Fruit fly (Drosophila melanogaster) whole organism, embryonic: ENCODE results near the gene Cypl.

Experiments used
- BtbVII ChIP-seq: fragments of 200-800 bp; sonication (Bioruptor generic); optimal IDR thresholded peaks from 3 replicates; lab custom pipeline; 2017; ENCODE audit warnings: missing biosample characterization, mild to moderate bottlenecking, missing genetic modification characterization
- CG10321 ChIP-seq: fragments of 200-800 bp; sonication (Bioruptor generic); IDR thresholded peaks from 2 replicates; pipeline ENCODE4 v1.3.6; 2022; ENCODE audit warnings: missing biosample characterization, missing genetic modification characterization
- CG11398 ChIP-seq: fragments of 200-800 bp; sonication (Bioruptor generic); optimal IDR thresholded peaks from 2 replicates; lab custom pipeline; 2016; ENCODE audit warnings: missing biosample characterization, missing genetic modification characterization
- CG14014 ChIP-seq: fragments of 200-800 bp; sonication (Bioruptor generic); IDR thresholded peaks from 2 replicates; pipeline ENCODE4 v1.3.6; 2022; ENCODE audit warnings: missing biosample characterization, missing genetic modification characterization
- CG1529 ChIP-seq: fragments of 200-800 bp; sonication (Bioruptor generic); optimal IDR thresholded peaks from 3 replicates; lab custom pipeline; 2018; ENCODE audit warnings: missing biosample characterization, missing genetic modification characterization
- CG16779 ChIP-seq: fragments of 200-800 bp; sonication (Bioruptor generic); IDR thresholded peaks from 2 replicates; pipeline ENCODE4 v1.3.6; 2022; ENCODE audit warnings: missing biosample characterization, missing genetic modification characterization
- CG16813 ChIP-seq: fragments of 200-800 bp; sonication (Bioruptor generic); IDR thresholded peaks from 3 replicates; pipeline ENCODE4 v1.3.6; 2022; ENCODE audit warnings: missing biosample characterization, missing genetic modification characterization; ENCODE audit not compliant: partially characterized antibody
- CG18764 ChIP-seq: fragments of 200-800 bp; sonication (Bioruptor generic); optimal IDR thresholded peaks from 3 replicates; lab custom pipeline; 2016; ENCODE audit warnings: missing biosample characterization, missing genetic modification characterization
- CG30020 ChIP-seq: fragments of 200-800 bp; optimal IDR thresholded peaks from 2 replicates; lab custom pipeline; 2019; ENCODE audit warnings: missing biosample characterization, mild to moderate bottlenecking, missing genetic modification characterization, moderate library complexity
- CG3065 ChIP-seq: fragments of 200-800 bp; sonication (Bioruptor generic); optimal IDR thresholded peaks from 2 replicates; lab custom pipeline; 2016; ENCODE audit warnings: missing biosample characterization, missing genetic modification characterization
- CG6272 ChIP-seq: fragments of 200-800 bp; sonication (Bioruptor generic); IDR thresholded peaks from 2 replicates; pipeline ENCODE4 v1.3.6; 2022; ENCODE audit warnings: missing biosample characterization, missing genetic modification characterization
- CG7928 ChIP-seq: fragments of 200-800 bp; sonication (Bioruptor generic); optimal IDR thresholded peaks from 2 replicates; lab custom pipeline; 2017; ENCODE audit warnings: missing biosample characterization, mild to moderate bottlenecking, missing genetic modification characterization
- D ChIP-seq, 2 experiments: fragments of 200-800 bp in 1 of 2; fragments of >200 bp in 1 of 2; sonication (Bioruptor generic) in 1 of 2; optimal IDR thresholded peaks; 2 replicates in 1 of 2; 3 replicates in 1 of 2; lab custom pipeline; 2017; ENCODE audit warnings: mild to moderate bottlenecking in 1 of 2, missing biosample characterization in 1 of 2, missing genetic modification characterization in 1 of 2, missing genetic modification reagents in 1 of 2
- ERR ChIP-seq: fragments of 200-800 bp; sonication (Bioruptor generic); optimal IDR thresholded peaks from 2 replicates; lab custom pipeline; 2016; ENCODE audit warnings: missing biosample characterization, missing genetic modification characterization
- Elba2 ChIP-seq: fragments of 200-800 bp; sonication (Bioruptor generic); optimal IDR thresholded peaks from 3 replicates; lab custom pipeline; 2016; ENCODE audit warnings: missing biosample characterization, missing genetic modification characterization
- Fer2 ChIP-seq: fragments of 200-800 bp; sonication (Bioruptor generic); optimal IDR thresholded peaks from 2 replicates; lab custom pipeline; 2018; ENCODE audit warnings: missing biosample characterization, mild to moderate bottlenecking, missing genetic modification characterization, moderate library complexity
- HLH3B ChIP-seq: fragments of 200-800 bp; sonication (Bioruptor generic); IDR thresholded peaks from 2 replicates; pipeline ENCODE4 v1.3.6; 2022; ENCODE audit warnings: missing biosample characterization, missing genetic modification characterization
- Hr3 ChIP-seq: fragments of 200-800 bp; sonication (Bioruptor generic); optimal IDR thresholded peaks from 3 replicates; lab custom pipeline; 2016; ENCODE audit warnings: missing biosample characterization, missing genetic modification characterization
- Lpt ChIP-seq: fragments of >200 bp; optimal IDR thresholded peaks from 2 replicates; lab custom pipeline; 2018; ENCODE audit warnings: missing biosample characterization, missing genetic modification characterization
- MTF-1 ChIP-seq: fragments of 200-800 bp; sonication (Bioruptor generic); optimal IDR thresholded peaks from 2 replicates; lab custom pipeline; 2018; ENCODE audit warnings: missing biosample characterization, mild to moderate bottlenecking, missing genetic modification characterization, borderline replicate concordance
- NC2α ChIP-seq: fragments of 200-800 bp; sonication (Bioruptor generic); optimal IDR thresholded peaks from 2 replicates; lab custom pipeline; 2016; ENCODE audit warnings: missing biosample characterization, missing genetic modification characterization
- NfI ChIP-seq: fragments of 200-800 bp; sonication (Bioruptor generic); optimal IDR thresholded peaks from 3 replicates; lab custom pipeline; 2018; ENCODE audit warnings: missing biosample characterization, mild to moderate bottlenecking, missing genetic modification characterization, moderate library complexity
- Pdp1 ChIP-seq, 2 experiments: fragments of 200-800 bp; sonication (Bioruptor generic); optimal IDR thresholded peaks; 3 replicates each; lab custom pipeline; 2016; ENCODE audit warnings: missing biosample characterization in 2 of 2, missing genetic modification characterization in 2 of 2, mild to moderate bottlenecking in 1 of 2, moderate library complexity in 1 of 2
- bowl ChIP-seq: fragments of 200-800 bp; sonication (Bioruptor generic); IDR thresholded peaks from 2 replicates; pipeline ENCODE4 v1.3.6; 2022; ENCODE audit warnings: missing biosample characterization, missing genetic modification characterization
- br ChIP-seq: fragments of >200 bp; optimal IDR thresholded peaks from 2 replicates; lab custom pipeline; 2017
- dpn ChIP-seq, 2 experiments: fragments of 200-800 bp; sonication (Bioruptor generic); optimal IDR thresholded peaks; 3 replicates each; lab custom pipeline; 2016; ENCODE audit warnings: missing biosample characterization in 2 of 2, missing genetic modification characterization in 2 of 2
- ewg ChIP-seq: fragments of 200-800 bp; sonication (Bioruptor generic); optimal IDR thresholded peaks from 3 replicates; lab custom pipeline; 2017; ENCODE audit warnings: mild to moderate bottlenecking, missing biosample characterization, missing genetic modification reagents, missing genetic modification characterization
- exex ChIP-seq: fragments of 200-800 bp; sonication (Bioruptor generic); optimal IDR thresholded peaks from 4 replicates; lab custom pipeline; 2018; ENCODE audit warnings: missing biosample characterization, mild to moderate bottlenecking, missing genetic modification characterization, moderate library complexity
- gsb-n ChIP-seq: fragments of 200-800 bp; sonication (Bioruptor generic); optimal IDR thresholded peaks from 3 replicates; lab custom pipeline; 2018; ENCODE audit warnings: missing biosample characterization, mild to moderate bottlenecking, missing genetic modification characterization
- insv ChIP-seq, 2 experiments: fragments of 200-800 bp; sonication (Bioruptor generic); optimal IDR thresholded peaks; 3 replicates each; lab custom pipeline; 2016 to 2018; ENCODE audit warnings: missing biosample characterization in 2 of 2, missing genetic modification characterization in 2 of 2
- jing ChIP-seq: fragments of 200-800 bp; sonication (Bioruptor generic); optimal IDR thresholded peaks from 2 replicates; lab custom pipeline; 2018; ENCODE audit warnings: missing biosample characterization, mild to moderate bottlenecking, missing genetic modification characterization
- ken ChIP-seq: fragments of 200-800 bp; sonication (Bioruptor generic); IDR thresholded peaks from 3 replicates; pipeline ENCODE4 v1.3.6; 2022; ENCODE audit warnings: missing biosample characterization, missing genetic modification characterization
- nerfin-2 ChIP-seq: fragments of 200-800 bp; sonication (Bioruptor generic); IDR thresholded peaks from 2 replicates; pipeline ENCODE4 v1.3.6; 2022; ENCODE audit warnings: missing biosample characterization, missing genetic modification characterization; ENCODE audit not compliant: partially characterized antibody
- oc ChIP-seq: fragments of 200-800 bp; sonication (Bioruptor generic); optimal IDR thresholded peaks from 2 replicates; lab custom pipeline; 2018; ENCODE audit warnings: missing biosample characterization, mild to moderate bottlenecking, missing genetic modification characterization, moderate library complexity
- slp2 ChIP-seq: fragments of 200-800 bp; sonication (Bioruptor generic); optimal IDR thresholded peaks from 2 replicates; lab custom pipeline; 2016; ENCODE audit warnings: missing biosample characterization, missing genetic modification characterization
- tap ChIP-seq: fragments of 200-800 bp; optimal IDR thresholded peaks from 3 replicates; lab custom pipeline; 2019; ENCODE audit warnings: missing biosample characterization, mild to moderate bottlenecking, missing genetic modification characterization, moderate library complexity
- toy ChIP-seq: fragments of 200-800 bp; sonication (Bioruptor generic); IDR thresholded peaks from 2 replicates; pipeline ENCODE4 v1.3.6; 2022; ENCODE audit warnings: missing biosample characterization, missing genetic modification characterization
- vnd ChIP-seq: fragments of 200-800 bp; sonication (Bioruptor generic); IDR thresholded peaks from 3 replicates; pipeline ENCODE4 v1.3.6; 2022; ENCODE audit warnings: missing biosample characterization, missing genetic modification characterization; ENCODE audit not compliant: partially characterized antibody

The Cypl gene

DNA sequence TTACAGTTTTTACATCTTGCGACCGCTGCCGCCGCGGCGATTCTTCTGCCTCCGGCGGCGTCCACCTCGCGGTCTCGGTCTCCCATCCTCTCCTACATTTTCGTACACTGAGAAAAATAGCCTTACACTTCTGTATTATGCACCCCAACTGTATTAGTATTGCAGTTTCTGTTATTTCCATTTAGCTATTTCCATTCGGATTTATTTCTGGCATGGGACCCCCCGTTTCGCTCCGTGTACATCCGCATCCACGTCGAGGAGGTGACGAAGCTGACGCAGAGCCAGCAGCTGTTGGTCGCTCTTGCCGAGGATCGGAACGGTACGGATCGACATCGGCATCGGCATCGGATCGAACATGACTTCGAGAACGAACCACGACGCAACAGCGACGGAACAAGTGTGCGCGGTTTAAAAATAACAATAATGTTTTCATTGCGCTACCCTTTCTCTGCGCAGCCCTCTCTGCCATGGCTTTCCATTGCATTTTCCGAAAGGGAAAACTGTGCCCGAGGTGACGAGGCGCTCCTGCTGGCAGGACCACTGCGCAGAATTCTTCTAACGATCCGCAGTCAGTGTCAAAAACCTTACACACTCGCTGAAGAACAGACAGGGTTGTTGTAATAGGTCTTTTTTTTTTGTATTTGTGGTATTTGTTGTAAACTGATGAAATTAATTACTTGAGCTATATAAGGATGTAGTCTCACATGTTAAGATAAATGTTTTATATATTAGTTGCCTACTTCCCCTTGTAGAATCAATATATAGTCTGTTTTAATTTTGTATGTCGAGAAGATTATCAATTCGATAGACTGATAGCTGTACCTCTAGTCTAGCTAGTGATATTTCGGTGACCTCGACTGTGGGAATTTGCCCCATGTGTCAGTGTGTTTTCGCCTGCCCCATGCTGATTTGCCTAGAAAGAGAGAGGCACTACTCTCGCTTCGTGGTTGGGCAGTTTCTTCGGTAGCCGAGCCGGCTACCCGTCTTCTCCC is 46.9 kb upstream of the Cypl start (continued):
- peak; percentile 52 for TF ChIP-seq CG30020 (tag; lab: Kevin White, UChicago)
- TF ChIP-seq slp2, result peak; percentile 84
- TF ChIP-seq CG11398 (GFP tag; lab: Kevin White, UChicago), result peak; percentile 88
- TF ChIP-seq gsb-n, result peak; percentile 82
- peak; percentile 92 for TF ChIP-seq CG16779
- TF ChIP-seq CG10321, result peak; percentile 34; the same call in 1 of the 2 replicates
- TF ChIP-seq HLH3B (GFP tag; lab: Robert Waterston, UW), result peak; percentile 94
- peak; percentile 80 for TF ChIP-seq ewg (GFP tag; lab: Kevin White, UChicago)
- no peak for TF ChIP-seq Lpt (GFP tag; lab: Kevin White, UChicago)
- TF ChIP-seq tap, result peak; percentile 82
- TF ChIP-seq dpn (GFP tag; optimal IDR thresholded peaks at IDR 0.05; lab: Kevin White, UChicago), result peak; percentile 90 to 91
- peak; percentile 79 for TF ChIP-seq CG1529 (GFP tag; lab: Kevin White, UChicago)
- TF ChIP-seq BtbVII (GFP tag; lab: Kevin White, UChicago), result peak; percentile 83
- peak; percentile 87 for TF ChIP-seq MTF-1 (GFP tag; lab: Kevin White, UChicago)
- peak; percentile 41 for TF ChIP-seq Elba2
- TF ChIP-seq insv (GFP tag; optimal IDR thresholded peaks at IDR 0.05; lab: Kevin White, UChicago), result peak; percentile 31 to 40
- peak; percentile 78 for TF ChIP-seq jing (GFP tag; lab: Kevin White, UChicago)
- TF ChIP-seq CG16813 (GFP tag; lab: Robert Waterston, UW), result no peak
- TF ChIP-seq NfI (GFP tag; lab: Kevin White, UChicago), result peak; percentile 88
- TF ChIP-seq CG14014, result peak; percentile 93
- no peak for TF ChIP-seq D (optimal IDR thresholded peaks at IDR 0.05; lab: Kevin White, UChicago)
- peak; percentile 86 for TF ChIP-seq D (GFP tag; optimal IDR thresholded peaks at IDR 0.05; lab: Kevin White, UChicago)
- TF ChIP-seq toy (GFP tag; lab: Robert Waterston, UW), result peak; percentile 79
- peak; percentile 87 for TF ChIP-seq CG3065
- TF ChIP-seq bowl (GFP tag; lab: Robert Waterston, UW), result peak; percentile 79

- TF ChIP-seq ken (GFP tag; lab: Robert Waterston, UW) (no peak), nerfin-2 (no peak), vnd (GFP tag; lab: Robert Waterston, UW) (no peak), NC2α (GFP tag; lab: Kevin White, UChicago) (no peak), Hr3 (GFP tag; lab: Kevin White, UChicago) (no peak), CG1529 (GFP tag; lab: Kevin White, UChicago) (no peak), Pdp1 (GFP tag; optimal IDR thresholded peaks at IDR 0.05; lab: Kevin White, UChicago) (no peak), oc (tag; lab: Kevin White, UChicago) (no peak), Fer2 (tag; lab: Kevin White, UChicago) (no peak), ERR (no peak), CG7928 (no peak), br (lab: Kevin White, UChicago) (no peak), exex (tag; lab: Kevin White, UChicago) (no peak), CG6272 (GFP tag; lab: Robert Waterston, UW) (no peak), CG18764 (no peak)
Measured at dm6 chr3L:589174-589289, 46.3 kb upstream of the Cypl start, which contains the start of gene Kah. Gene Kah, minus strand, starts transcription at chr3L:589274.
